Fruit fly (Drosophila melanogaster): ENCODE data around the gene CG11854.

dm6 chr3R:25247379-25247869 lies 5.6 kb downstream of the CG11854 start, which contains the start of the genes RpS27 and Nup37:
- TF ChIP-seq CTCF (optimal IDR thresholded peaks at IDR 0.05) (peak in 1 of 2 experiments; percentile 31), CG8478 (optimal IDR thresholded peaks at IDR 0.05) (no peak)
